Worm (Caenorhabditis elegans) whole organism, L2 larva: ENCODE results near the gene pac-1.

Experiments
- fos-1 ChIP-seq: fragments of 150-350 bp; optimal IDR thresholded peaks from 2 replicates; lab custom pipeline; 2014; ENCODE audit warnings: missing biosample characterization, missing genetic modification characterization
- nhr-11 ChIP-seq: fragments of 150-350 bp; optimal IDR thresholded peaks from 2 replicates; lab custom pipeline; 2014; ENCODE audit warnings: missing biosample characterization, missing genetic modification characterization
- nhr-21 ChIP-seq: fragments of 150-350 bp; optimal IDR thresholded peaks from 2 replicates; lab custom pipeline; 2014; ENCODE audit warnings: missing biosample characterization, missing genetic modification characterization
- nhr-237 ChIP-seq: fragments of 150-350 bp; optimal IDR thresholded peaks from 2 replicates; lab custom pipeline; 2014; ENCODE audit warnings: missing biosample characterization, missing genetic modification characterization

- TF ChIP-seq fos-1 (no peak), nhr-21 (tag; lab: Kevin White, UChicago) (no peak), nhr-237 (tag; lab: Kevin White, UChicago) (no peak), nhr-11 (no peak)
These were observed 8.5 kb downstream of the pac-1 start for ce11 chrIII:8503341-8503740.
